Fruit fly (Drosophila melanogaster) whole organism, embryonic: Measurements from ENCODE around the gene CG14695.

Experiments used
- CG10147 ChIP-seq: fragments of 200-800 bp; sonication (Bioruptor generic); optimal IDR thresholded peaks from 2 replicates; lab custom pipeline; 2019; ENCODE audit warnings: missing biosample characterization, mild to moderate bottlenecking, missing genetic modification characterization, moderate library complexity
- CG10543 ChIP-seq: fragments of 200-800 bp; sonication (Bioruptor generic); optimal IDR thresholded peaks from 3 replicates; lab custom pipeline; 2017; ENCODE audit warnings: missing biosample characterization, mild to moderate bottlenecking, missing genetic modification characterization, moderate library complexity
- CG10565 ChIP-seq: fragments of 200-800 bp; sonication (Bioruptor generic); optimal IDR thresholded peaks from 3 replicates; lab custom pipeline; 2016; ENCODE audit warnings: missing biosample characterization, mild to moderate bottlenecking, missing genetic modification characterization
- CG12219 ChIP-seq: fragments of 200-800 bp; sonication (Bioruptor generic); optimal IDR thresholded peaks from 3 replicates; lab custom pipeline; 2018; ENCODE audit warnings: missing biosample characterization, mild to moderate bottlenecking, missing genetic modification characterization
- CG1233 ChIP-seq: fragments of 200-800 bp; sonication (Bioruptor generic); optimal IDR thresholded peaks from 4 replicates; lab custom pipeline; 2018; ENCODE audit warnings: missing biosample characterization, mild to moderate bottlenecking, missing genetic modification characterization
- CG14441 ChIP-seq: fragments of 200-800 bp; sonication (Bioruptor generic); IDR thresholded peaks from 2 replicates; pipeline ENCODE4 v1.3.6; 2022; ENCODE audit warnings: missing biosample characterization, missing genetic modification characterization
- CG15011 ChIP-seq: fragments of 200-800 bp; sonication (Bioruptor generic); optimal IDR thresholded peaks from 3 replicates; lab custom pipeline; 2018; ENCODE audit warnings: missing biosample characterization, mild to moderate bottlenecking, missing genetic modification characterization
- CG15514 ChIP-seq: fragments of 200-800 bp; sonication (Bioruptor generic); optimal IDR thresholded peaks from 3 replicates; lab custom pipeline; 2017; ENCODE audit warnings: missing biosample characterization, missing genetic modification characterization, mild to moderate bottlenecking, moderate library complexity, missing genetic modification reagents
- CG15601 ChIP-seq: fragments of 200-800 bp; sonication (Bioruptor generic); optimal IDR thresholded peaks from 3 replicates; lab custom pipeline; 2019; ENCODE audit warnings: missing biosample characterization, mild to moderate bottlenecking, missing genetic modification characterization, moderate library complexity
- CG1603 ChIP-seq: fragments of 200-800 bp; sonication (Bioruptor generic); optimal IDR thresholded peaks from 2 replicates; lab custom pipeline; 2019; ENCODE audit warnings: missing biosample characterization, mild to moderate bottlenecking, missing genetic modification characterization, moderate library complexity
- CG17612 ChIP-seq: fragments of 200-800 bp; sonication (Bioruptor generic); IDR thresholded peaks from 2 replicates; pipeline ENCODE4 v1.3.6; 2022; ENCODE audit warnings: missing biosample characterization, missing genetic modification characterization
- CG17802 ChIP-seq: fragments of 200-800 bp; sonication (Bioruptor generic); optimal IDR thresholded peaks from 2 replicates; lab custom pipeline; 2018; ENCODE audit warnings: missing biosample characterization, mild to moderate bottlenecking, missing genetic modification characterization, moderate library complexity
- CG17912 ChIP-seq: fragments of 200-800 bp; sonication (Bioruptor generic); optimal IDR thresholded peaks from 2 replicates; lab custom pipeline; 2018; ENCODE audit warnings: missing biosample characterization, mild to moderate bottlenecking, missing genetic modification characterization
- CG18011 ChIP-seq: fragments of 200-800 bp; sonication (Bioruptor generic); optimal IDR thresholded peaks from 2 replicates; lab custom pipeline; 2017; ENCODE audit warnings: missing biosample characterization, missing genetic modification characterization, mild to moderate bottlenecking, moderate library complexity, missing genotype
- CG31388 ChIP-seq: fragments of 200-800 bp; sonication (Bioruptor generic); optimal IDR thresholded peaks from 2 replicates; lab custom pipeline; 2016; ENCODE audit warnings: missing biosample characterization, missing genetic modification characterization
- CG8281 ChIP-seq: fragments of 200-800 bp; sonication (Bioruptor generic); optimal IDR thresholded peaks from 2 replicates; lab custom pipeline; 2018; ENCODE audit warnings: missing biosample characterization, mild to moderate bottlenecking, missing genetic modification characterization, moderate library complexity
- CG8290 ChIP-seq, 3 experiments: fragments of 200-800 bp; sonication (Bioruptor generic); optimal IDR thresholded peaks; 2 replicates each; lab custom pipeline; 2016 to 2019; ENCODE audit warnings: missing biosample characterization in 3 of 3, missing genetic modification characterization in 3 of 3, mild to moderate bottlenecking in 2 of 3, moderate library complexity in 1 of 3
- CG8944 ChIP-seq: fragments of 200-800 bp; sonication (Bioruptor generic); optimal IDR thresholded peaks from 3 replicates; lab custom pipeline; 2016; ENCODE audit warnings: missing biosample characterization, missing genetic modification characterization
- Doc3 ChIP-seq: fragments of 200-800 bp; sonication (Bioruptor generic); IDR thresholded peaks from 3 replicates; pipeline ENCODE4 v1.3.6; 2022; ENCODE audit warnings: missing biosample characterization, missing genetic modification characterization; ENCODE audit not compliant: partially characterized antibody
- Fer3 ChIP-seq: fragments of 200-800 bp; sonication (Bioruptor generic); optimal IDR thresholded peaks from 2 replicates; lab custom pipeline; 2018; ENCODE audit warnings: missing biosample characterization, mild to moderate bottlenecking, missing genetic modification characterization, moderate library complexity
- HHEX ChIP-seq: fragments of 200-800 bp; sonication (Bioruptor generic); optimal IDR thresholded peaks from 3 replicates; lab custom pipeline; 2017; ENCODE audit warnings: missing biosample characterization, mild to moderate bottlenecking, missing genetic modification characterization, missing genetic modification reagents
- HLH4C ChIP-seq: fragments of 200-800 bp; sonication (Bioruptor generic); IDR thresholded peaks from 3 replicates; pipeline ENCODE4 v1.3.6; 2022; ENCODE audit warnings: missing biosample characterization, missing genetic modification characterization; ENCODE audit not compliant: partially characterized antibody
- HmgD ChIP-seq: fragments of 200-800 bp; sonication (Bioruptor generic); optimal IDR thresholded peaks from 3 replicates; lab custom pipeline; 2016; ENCODE audit warnings: missing biosample characterization, missing genetic modification characterization
- Hr78 ChIP-seq, 2 experiments: fragments of 200-800 bp in 1 of 2; fragments of >200 bp in 1 of 2; sonication (Bioruptor generic) in 1 of 2; optimal IDR thresholded peaks; 2 replicates each; lab custom pipeline; 2017 to 2019; ENCODE audit warnings: missing biosample characterization in 2 of 2, missing genetic modification characterization in 2 of 2, mild to moderate bottlenecking in 1 of 2, moderate library complexity in 1 of 2
- Max ChIP-seq: fragments of 200-800 bp; sonication (Bioruptor generic); optimal IDR thresholded peaks from 2 replicates; lab custom pipeline; 2016; ENCODE audit warnings: missing biosample characterization, mild to moderate bottlenecking, missing genetic modification characterization
- NK7.1 ChIP-seq: fragments of 200-800 bp; sonication (Bioruptor generic); optimal IDR thresholded peaks from 3 replicates; lab custom pipeline; 2016; ENCODE audit warnings: missing biosample characterization, missing genetic modification characterization
- Optix ChIP-seq: fragments of 200-800 bp; sonication (Bioruptor generic); IDR thresholded peaks from 3 replicates; pipeline ENCODE4 v1.3.6; 2022; ENCODE audit warnings: missing biosample characterization, missing genetic modification characterization
- Pdp1 ChIP-seq, 2 experiments: fragments of 200-800 bp; sonication (Bioruptor generic); optimal IDR thresholded peaks; 3 replicates each; lab custom pipeline; 2016; ENCODE audit warnings: missing biosample characterization in 2 of 2, missing genetic modification characterization in 2 of 2, mild to moderate bottlenecking in 1 of 2, moderate library complexity in 1 of 2
- Taf1 ChIP-seq: fragments of 200-800 bp; sonication (Bioruptor generic); IDR thresholded peaks from 2 replicates; pipeline ENCODE4 v1.3.6; 2022; ENCODE audit warnings: missing biosample characterization, missing genetic modification characterization
- Xbp1 ChIP-seq: fragments of 200-800 bp; sonication (Bioruptor generic); optimal IDR thresholded peaks from 3 replicates; lab custom pipeline; 2016; ENCODE audit warnings: missing biosample characterization, mild to moderate bottlenecking, missing genetic modification characterization
- bowl ChIP-seq: fragments of 200-800 bp; sonication (Bioruptor generic); IDR thresholded peaks from 2 replicates; pipeline ENCODE4 v1.3.6; 2022; ENCODE audit warnings: missing biosample characterization, missing genetic modification characterization
- chm ChIP-seq: fragments of 200-800 bp; sonication (Bioruptor generic); IDR thresholded peaks from 2 replicates; pipeline ENCODE4 v1.3.6; 2022; ENCODE audit warnings: missing biosample characterization, missing genetic modification characterization
- cwo ChIP-seq: fragments of 200-800 bp; sonication (Bioruptor generic); optimal IDR thresholded peaks from 3 replicates; lab custom pipeline; 2017; ENCODE audit warnings: missing biosample characterization, missing genetic modification characterization, mild to moderate bottlenecking, moderate library complexity, missing genetic modification reagents
- disco-r ChIP-seq: fragments of 200-800 bp; sonication (Bioruptor generic); optimal IDR thresholded peaks from 2 replicates; lab custom pipeline; 2016; ENCODE audit warnings: missing biosample characterization, missing genetic modification characterization
- fd3F ChIP-seq: fragments of 200-800 bp; sonication (Bioruptor generic); optimal IDR thresholded peaks from 2 replicates; lab custom pipeline; 2018; ENCODE audit warnings: missing biosample characterization, mild to moderate bottlenecking, missing genetic modification characterization, moderate library complexity
- fru ChIP-seq: fragments of >200 bp; optimal IDR thresholded peaks from 2 replicates; lab custom pipeline; 2017
- gcm2 ChIP-seq: fragments of 200-800 bp; sonication (Bioruptor generic); optimal IDR thresholded peaks from 2 replicates; lab custom pipeline; 2016; ENCODE audit warnings: missing biosample characterization, missing genetic modification characterization
- gfzf ChIP-seq: fragments of 200-800 bp; sonication (Bioruptor generic); optimal IDR thresholded peaks from 2 replicates; lab custom pipeline; 2016; ENCODE audit warnings: missing biosample characterization, mild to moderate bottlenecking, missing genetic modification characterization, moderate library complexity
- her ChIP-seq: fragments of 200-800 bp; sonication (Bioruptor generic); optimal IDR thresholded peaks from 2 replicates; lab custom pipeline; 2016; ENCODE audit warnings: missing biosample characterization, missing genetic modification characterization
- ken ChIP-seq: fragments of 200-800 bp; sonication (Bioruptor generic); IDR thresholded peaks from 3 replicates; pipeline ENCODE4 v1.3.6; 2022; ENCODE audit warnings: missing biosample characterization, missing genetic modification characterization
- mld ChIP-seq: fragments of 200-800 bp; sonication (Bioruptor generic); IDR thresholded peaks from 3 replicates; pipeline ENCODE4 v1.3.6; 2022; ENCODE audit warnings: missing biosample characterization, missing genetic modification characterization; ENCODE audit not compliant: partially characterized antibody
- odd ChIP-seq: fragments of 200-800 bp; sonication (Bioruptor generic); optimal IDR thresholded peaks from 2 replicates; lab custom pipeline; 2017; ENCODE audit warnings: missing biosample characterization, mild to moderate bottlenecking, missing genetic modification characterization
- pfk ChIP-seq: fragments of 200-800 bp; sonication (Bioruptor generic); optimal IDR thresholded peaks from 2 replicates; lab custom pipeline; 2018; ENCODE audit warnings: missing biosample characterization, mild to moderate bottlenecking, missing genetic modification characterization, moderate library complexity
- repo ChIP-seq: fragments of 200-800 bp; sonication (Bioruptor generic); optimal IDR thresholded peaks from 2 replicates; lab custom pipeline; 2016; ENCODE audit warnings: missing biosample characterization, missing genetic modification characterization
- ro ChIP-seq: fragments of 200-800 bp; sonication (Bioruptor generic); IDR thresholded peaks from 2 replicates; pipeline ENCODE4 v1.3.6; 2022; ENCODE audit warnings: missing biosample characterization, missing genetic modification characterization
- sens-2 ChIP-seq: fragments of 200-800 bp; sonication (Bioruptor generic); IDR thresholded peaks from 2 replicates; pipeline ENCODE4 v1.3.6; 2022; ENCODE audit warnings: missing biosample characterization, missing genetic modification characterization
- seq ChIP-seq: fragments of 200-800 bp; sonication (Bioruptor generic); IDR thresholded peaks from 2 replicates; pipeline ENCODE4 v1.3.6; 2022; ENCODE audit warnings: missing biosample characterization, missing genetic modification characterization
- slbo ChIP-seq: fragments of 200-800 bp; sonication (Bioruptor generic); IDR thresholded peaks from 2 replicates; pipeline ENCODE4 v1.3.6; 2022; ENCODE audit warnings: missing biosample characterization, missing genetic modification characterization
- yki ChIP-seq: fragments of >200 bp; optimal IDR thresholded peaks from 3 replicates; lab custom pipeline; 2018
- zen ChIP-seq: fragments of 200-800 bp; sonication (Bioruptor generic); optimal IDR thresholded peaks from 3 replicates; lab custom pipeline; 2018; ENCODE audit warnings: missing biosample characterization, mild to moderate bottlenecking, missing genetic modification characterization, moderate library complexity

Gene CG14695

DNA sequence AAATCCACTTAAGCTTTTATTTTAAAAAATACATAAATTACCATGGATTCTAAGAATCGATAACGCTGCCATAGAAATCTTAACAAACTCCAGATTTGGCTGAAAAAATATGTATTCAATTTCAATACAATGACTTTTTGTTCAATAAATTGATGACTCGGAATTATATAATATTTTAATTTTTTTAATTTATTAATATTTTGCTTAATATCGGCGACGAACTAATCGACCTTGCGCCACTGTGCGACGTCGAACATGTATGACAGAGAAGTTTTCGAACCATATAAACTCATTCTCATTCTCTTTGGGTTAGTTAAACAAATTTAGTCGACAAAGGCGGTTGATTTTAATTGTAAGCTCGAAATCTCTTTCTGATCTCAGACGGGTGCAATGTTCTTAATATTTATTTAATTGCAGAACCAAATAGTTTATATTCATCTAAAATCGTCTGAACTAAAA is 29.6 kb downstream of the CG14695 start, which contains the start of gene CG42394:
TSS of gene CG42394 (plus strand) at position 311 of the 459 bp plus-strand sequence.
- TF ChIP-seq seq (GFP tag; lab: Robert Waterston, UW): peak; percentile 93
- peak; percentile 77 for TF ChIP-seq CG8281 (tag; lab: Kevin White, UChicago)
- peak; percentile 63 to 86 for TF ChIP-seq Pdp1 (GFP tag; optimal IDR thresholded peaks at IDR 0.05; lab: Kevin White, UChicago)
- peak; percentile 96 for TF ChIP-seq Max (GFP tag; lab: Kevin White, UChicago)
- no peak for TF ChIP-seq mld (GFP tag; lab: Robert Waterston, UW)
- TF ChIP-seq NK7.1 (GFP tag; lab: Kevin White, UChicago): peak; percentile 56
- peak; percentile 94 for TF ChIP-seq HHEX (GFP tag; lab: Kevin White, UChicago)
- peak; percentile 90 for TF ChIP-seq sens-2
- TF ChIP-seq ken: peak; percentile 89
- TF ChIP-seq CG18011 (GFP tag; lab: Kevin White, UChicago): no peak
- no peak for TF ChIP-seq gfzf (GFP tag; lab: Kevin White, UChicago)
- peak; percentile 96 for TF ChIP-seq CG1233 (GFP tag; lab: Kevin White, UChicago)
- TF ChIP-seq odd (GFP tag; lab: Kevin White, UChicago): peak; percentile 93
- peak; percentile 87 for TF ChIP-seq bowl (GFP tag; lab: Robert Waterston, UW)
- no peak for TF ChIP-seq fru
- peak; percentile 93 for TF ChIP-seq CG15601 (tag; lab: Kevin White, UChicago)
- peak; percentile 30 for TF ChIP-seq pfk (GFP tag; lab: Kevin White, UChicago)
- no peak for TF ChIP-seq Doc3 (GFP tag; lab: Robert Waterston, UW)
- TF ChIP-seq zen (tag; lab: Kevin White, UChicago): peak; percentile 97
- peak; percentile 81 for TF ChIP-seq CG17612
- TF ChIP-seq chm: peak; percentile 94
- TF ChIP-seq yki (lab: Kevin White, UChicago): no peak
- peak; percentile 85 for TF ChIP-seq CG12219 (GFP tag; lab: Kevin White, UChicago)
- peak; percentile 97 for TF ChIP-seq CG10147
- no peak for TF ChIP-seq HmgD (GFP tag; lab: Kevin White, UChicago)
- peak; percentile 84 for TF ChIP-seq CG31388
- TF ChIP-seq CG8944 (GFP tag; lab: Kevin White, UChicago): peak; percentile 16
- TF ChIP-seq ro (GFP tag; lab: Robert Waterston, UW): peak; percentile 74
- peak; percentile 85 for TF ChIP-seq CG10543
- TF ChIP-seq Taf1 (GFP tag; lab: Robert Waterston, UW): peak; percentile 84
- TF ChIP-seq CG17912: peak; percentile 80
- TF ChIP-seq CG14441 (GFP tag; lab: Robert Waterston, UW): peak; percentile 93
- TF ChIP-seq fd3F (GFP tag; lab: Kevin White, UChicago): peak; percentile 90
- TF ChIP-seq gcm2 (GFP tag; lab: Kevin White, UChicago): peak; percentile 81
- peak; percentile 89 for TF ChIP-seq CG15514 (GFP tag; lab: Kevin White, UChicago)
- TF ChIP-seq Hr78 (GFP tag; optimal IDR thresholded peaks at IDR 0.05; lab: Kevin White, UChicago): peak in 1 of 2 experiments; percentile 85
- TF ChIP-seq cwo: peak; percentile 95
- TF ChIP-seq CG1603: no peak
- peak; percentile 80 for TF ChIP-seq CG17802 (tag; lab: Kevin White, UChicago)
- TF ChIP-seq slbo: peak; percentile 89
- TF ChIP-seq her (GFP tag; lab: Kevin White, UChicago): no peak
- TF ChIP-seq Fer3 (tag; lab: Kevin White, UChicago): peak; percentile 95
- TF ChIP-seq CG10565: peak; percentile 82
- peak; percentile 87 for TF ChIP-seq CG8290 (GFP tag; optimal IDR thresholded peaks at IDR 0.05; lab: Kevin White, UChicago)
- TF ChIP-seq CG8290 (tag; optimal IDR thresholded peaks at IDR 0.05; lab: Kevin White, UChicago): peak in 1 of 2 experiments; percentile 41
- TF ChIP-seq HLH4C: no peak
- TF ChIP-seq Xbp1 (GFP tag; lab: Kevin White, UChicago): peak; percentile 91
- peak; percentile 28 for TF ChIP-seq disco-r (GFP tag; lab: Kevin White, UChicago)
- TF ChIP-seq Optix (GFP tag; lab: Robert Waterston, UW): peak; percentile 83
- peak; percentile 39 for TF ChIP-seq repo (GFP tag; lab: Kevin White, UChicago)
- TF ChIP-seq CG15011 (GFP tag; lab: Kevin White, UChicago): peak; percentile 80
